Worm (Caenorhabditis elegans) whole organism, early embryonic: ENCODE results near the gene C44B7.5.

Source experiments
- B0310.2 ChIP-seq: sonication (generic microtip); optimal IDR thresholded peaks from 2 replicates; lab custom pipeline; 2016; ENCODE audit warnings: mild to moderate bottlenecking, missing genetic modification characterization, missing compliant biosample characterization
- F13C5.2 ChIP-seq: sonication (generic microtip); optimal IDR thresholded peaks from 2 replicates; lab custom pipeline; 2017; ENCODE audit warnings: mild to moderate bottlenecking, missing genetic modification characterization, inconsistent platforms, missing compliant biosample characterization
- aly-1 ChIP-seq: sonication (generic microtip); optimal IDR thresholded peaks from 2 replicates; lab custom pipeline; 2016; ENCODE audit warnings: missing genetic modification characterization, missing compliant biosample characterization
- ama-1 ChIP-seq: fragments of 150-350 bp; optimal IDR thresholded peaks from 2 replicates; lab custom pipeline; 2014
- ets-7 ChIP-seq: sonication (generic microtip); optimal IDR thresholded peaks from 2 replicates; lab custom pipeline; 2016; ENCODE audit warnings: missing genotype, missing genetic modification characterization, missing compliant biosample characterization
- flt-1 ChIP-seq: fragments of 200-800 bp; sonication (Bioruptor generic); IDR thresholded peaks from 2 replicates; pipeline ENCODE4 v1.3.6; 2022; ENCODE audit warnings: missing genetic modification characterization, missing compliant biosample characterization
- hmbx-1 ChIP-seq: sonication (generic microtip); optimal IDR thresholded peaks from 2 replicates; lab custom pipeline; 2016; ENCODE audit warnings: mild to moderate bottlenecking, missing genetic modification characterization, missing compliant biosample characterization
- hnd-1 ChIP-seq: sonication (generic microtip); optimal IDR thresholded peaks from 2 replicates; lab custom pipeline; 2016; ENCODE audit warnings: missing genetic modification characterization, missing compliant biosample characterization
- scrt-1 ChIP-seq: fragments of 200-800 bp; sonication (Bioruptor generic); IDR thresholded peaks from 2 replicates; pipeline ENCODE4 v1.3.6; 2022; ENCODE audit warnings: missing genetic modification characterization, missing compliant biosample characterization
- tbx-11 ChIP-seq: fragments of 200-800 bp; sonication (Bioruptor generic); IDR thresholded peaks from 2 replicates; pipeline ENCODE4 v1.3.6; 2022; ENCODE audit warnings: missing genetic modification characterization, missing compliant biosample characterization
- tbx-37 ChIP-seq: fragments of 200-800 bp; sonication (Bioruptor generic); conservative IDR thresholded peaks from 2 replicates; pipeline ENCODE4 v1.3.6; 2022; ENCODE audit warnings: missing genetic modification reagents, missing genetic modification characterization, missing compliant biosample characterization
- tra-4 ChIP-seq: sonication (generic microtip); optimal IDR thresholded peaks from 2 replicates; lab custom pipeline; 2017; ENCODE audit warnings: missing genetic modification characterization, missing compliant biosample characterization

ce11 chrII:6889580-6889922, 17.2 kb upstream of the C44B7.5 start:
- TF ChIP-seq aly-1 (tag; lab: Kevin White, UChicago) (no peak), ama-1 (lab: Kevin White, UChicago) (no peak), B0310.2 (tag; lab: Kevin White, UChicago) (no peak), scrt-1 (GFP tag; lab: Robert Waterston, UW) (no peak), tbx-11 (no peak), tra-4 (tag; lab: Kevin White, UChicago) (no peak), flt-1 (no peak), hmbx-1 (tag; lab: Kevin White, UChicago) (no peak), tbx-37 (no peak), F13C5.2 (tag; lab: Kevin White, UChicago) (no peak), ets-7 (tag; lab: Kevin White, UChicago) (no peak), hnd-1 (tag; lab: Kevin White, UChicago) (no peak)
